Fruit fly (Drosophila melanogaster) whole organism, embryonic: Measurements from ENCODE around the gene CG34001.

Experiments
- Bteb2 ChIP-seq: fragments of 200-800 bp; sonication (Bioruptor generic); optimal IDR thresholded peaks from 2 replicates; lab custom pipeline; 2016; ENCODE audit warnings: missing biosample characterization, missing genetic modification characterization
- CG10431 ChIP-seq: fragments of 200-800 bp; sonication (Bioruptor generic); optimal IDR thresholded peaks from 3 replicates; lab custom pipeline; 2018; ENCODE audit warnings: missing biosample characterization, mild to moderate bottlenecking, missing genetic modification characterization
- CG10979 ChIP-seq: fragments of 200-800 bp; sonication (Bioruptor generic); optimal IDR thresholded peaks from 2 replicates; lab custom pipeline; 2018; ENCODE audit warnings: missing biosample characterization, mild to moderate bottlenecking, missing genetic modification characterization, moderate library complexity
- CG11093 ChIP-seq: fragments of 200-800 bp; sonication (Bioruptor generic); IDR thresholded peaks from 3 replicates; pipeline ENCODE4 v1.3.6; 2022; ENCODE audit warnings: missing biosample characterization, missing genetic modification characterization
- CG11560 ChIP-seq: fragments of 200-800 bp; sonication (Bioruptor generic); IDR thresholded peaks from 3 replicates; pipeline ENCODE4 v1.3.6; 2022; ENCODE audit warnings: missing biosample characterization, missing genetic modification characterization
- CG11695 ChIP-seq: fragments of 200-800 bp; sonication (Bioruptor generic); IDR thresholded peaks from 3 replicates; pipeline ENCODE4 v1.3.6; 2022; ENCODE audit warnings: missing biosample characterization, missing genetic modification characterization
- CG12104 ChIP-seq: fragments of 200-800 bp; sonication (Bioruptor generic); optimal IDR thresholded peaks from 3 replicates; lab custom pipeline; 2016; ENCODE audit warnings: missing biosample characterization, missing genetic modification characterization
- CG14965 ChIP-seq: fragments of 200-800 bp; sonication (Bioruptor generic); optimal IDR thresholded peaks from 2 replicates; lab custom pipeline; 2016; ENCODE audit warnings: missing biosample characterization, missing genetic modification characterization, borderline replicate concordance
- CG1602 ChIP-seq: fragments of 200-800 bp; sonication (Bioruptor generic); optimal IDR thresholded peaks from 3 replicates; lab custom pipeline; 2016; ENCODE audit warnings: missing biosample characterization, missing genetic modification characterization
- CG1603 ChIP-seq: fragments of 200-800 bp; sonication (Bioruptor generic); optimal IDR thresholded peaks from 2 replicates; lab custom pipeline; 2019; ENCODE audit warnings: missing biosample characterization, mild to moderate bottlenecking, missing genetic modification characterization, moderate library complexity
- CG16863 ChIP-seq: fragments of 200-800 bp; sonication (Bioruptor generic); optimal IDR thresholded peaks from 3 replicates; lab custom pipeline; 2016; ENCODE audit warnings: missing biosample characterization, missing genetic modification characterization
- CG2199 ChIP-seq: fragments of 200-800 bp; sonication (Bioruptor generic); IDR thresholded peaks from 3 replicates; pipeline ENCODE4 v1.3.6; 2022; ENCODE audit warnings: missing biosample characterization, missing genetic modification characterization
- CG2712 ChIP-seq: fragments of 200-800 bp; optimal IDR thresholded peaks from 3 replicates; lab custom pipeline; 2019; ENCODE audit warnings: missing biosample characterization, mild to moderate bottlenecking, missing genetic modification characterization, moderate library complexity
- CG31365 ChIP-seq: fragments of 200-800 bp; sonication (Bioruptor generic); optimal IDR thresholded peaks from 2 replicates; lab custom pipeline; 2018; ENCODE audit warnings: missing biosample characterization, mild to moderate bottlenecking, missing genetic modification characterization
- CG33557 ChIP-seq: fragments of 200-800 bp; sonication (Bioruptor generic); optimal IDR thresholded peaks from 2 replicates; lab custom pipeline; 2019; ENCODE audit warnings: missing biosample characterization, mild to moderate bottlenecking, missing genetic modification characterization, moderate library complexity
- CG43689 ChIP-seq: fragments of 200-800 bp; sonication (Bioruptor generic); IDR thresholded peaks from 2 replicates; pipeline ENCODE4 v1.3.6; 2022; ENCODE audit warnings: missing biosample characterization, missing genetic modification characterization
- CG4707 ChIP-seq: fragments of 200-800 bp; sonication (Bioruptor generic); optimal IDR thresholded peaks from 2 replicates; lab custom pipeline; 2018; ENCODE audit warnings: missing biosample characterization, mild to moderate bottlenecking, missing genetic modification characterization, moderate library complexity
- CG7786 ChIP-seq: fragments of 200-800 bp; sonication (Bioruptor generic); optimal IDR thresholded peaks from 2 replicates; lab custom pipeline; 2016; ENCODE audit warnings: missing biosample characterization, missing genetic modification characterization
- CG9797 ChIP-seq: fragments of 200-800 bp; sonication (Bioruptor generic); optimal IDR thresholded peaks from 3 replicates; lab custom pipeline; 2018; ENCODE audit warnings: missing biosample characterization, mild to moderate bottlenecking, missing genetic modification characterization
- Doc3 ChIP-seq: fragments of 200-800 bp; sonication (Bioruptor generic); IDR thresholded peaks from 3 replicates; pipeline ENCODE4 v1.3.6; 2022; ENCODE audit warnings: missing biosample characterization, missing genetic modification characterization; ENCODE audit not compliant: partially characterized antibody
- Ets65A ChIP-seq: fragments of 200-800 bp; sonication (Bioruptor generic); peaks from one replicate; lab custom pipeline; 2016; ENCODE audit warnings: missing biosample characterization, missing genetic modification characterization
- Lhr ChIP-seq: fragments of 200-800 bp; sonication (Bioruptor generic); optimal IDR thresholded peaks from 3 replicates; lab custom pipeline; 2017; ENCODE audit warnings: mild to moderate bottlenecking, missing biosample characterization, missing genetic modification reagents, missing genetic modification characterization
- MBD-R2 ChIP-seq: fragments of 200-800 bp; sonication (Bioruptor generic); IDR thresholded peaks from 2 replicates; pipeline ENCODE4 v1.3.6; 2022; ENCODE audit warnings: missing biosample characterization, missing genetic modification characterization
- Neu2 ChIP-seq: fragments of 200-800 bp; sonication (Bioruptor generic); optimal IDR thresholded peaks from 3 replicates; lab custom pipeline; 2016; ENCODE audit warnings: missing biosample characterization, missing genetic modification characterization, borderline replicate concordance
- Nf-YA ChIP-seq: fragments of 200-800 bp; sonication (Bioruptor generic); IDR thresholded peaks from 2 replicates; pipeline ENCODE4 v1.3.6; 2022; ENCODE audit warnings: missing biosample characterization, missing genetic modification characterization
- Oaz ChIP-seq: fragments of 200-800 bp; sonication (Bioruptor generic); IDR thresholded peaks from 2 replicates; pipeline ENCODE4 v1.3.6; 2022; ENCODE audit warnings: missing biosample characterization, missing genetic modification characterization
- ato ChIP-seq: fragments of 200-800 bp; sonication (Bioruptor generic); IDR thresholded peaks from 2 replicates; pipeline ENCODE4 v1.3.6; 2022; ENCODE audit warnings: missing biosample characterization, missing genetic modification characterization; ENCODE audit not compliant: partially characterized antibody
- cwo ChIP-seq: fragments of 200-800 bp; sonication (Bioruptor generic); optimal IDR thresholded peaks from 3 replicates; lab custom pipeline; 2017; ENCODE audit warnings: missing biosample characterization, missing genetic modification characterization, mild to moderate bottlenecking, moderate library complexity, missing genetic modification reagents
- dmrt11E ChIP-seq: fragments of 200-800 bp; sonication (Bioruptor generic); optimal IDR thresholded peaks from 3 replicates; lab custom pipeline; 2018; ENCODE audit warnings: missing biosample characterization, mild to moderate bottlenecking, missing genetic modification characterization, moderate library complexity
- gcm ChIP-seq: fragments of 200-800 bp; sonication (Bioruptor generic); optimal IDR thresholded peaks from 2 replicates; lab custom pipeline; 2019; ENCODE audit warnings: missing biosample characterization, mild to moderate bottlenecking, missing genetic modification characterization, moderate library complexity
- grau ChIP-seq: fragments of 200-800 bp; optimal IDR thresholded peaks from 3 replicates; lab custom pipeline; 2019; ENCODE audit warnings: missing biosample characterization, mild to moderate bottlenecking, missing genetic modification characterization, moderate library complexity
- oc ChIP-seq: fragments of 200-800 bp; sonication (Bioruptor generic); optimal IDR thresholded peaks from 2 replicates; lab custom pipeline; 2018; ENCODE audit warnings: missing biosample characterization, mild to moderate bottlenecking, missing genetic modification characterization, moderate library complexity
- pb ChIP-seq: fragments of 200-800 bp; sonication (Bioruptor generic); optimal IDR thresholded peaks from 3 replicates; lab custom pipeline; 2016; ENCODE audit warnings: missing biosample characterization, missing genetic modification characterization
- pros ChIP-seq: fragments of 200-800 bp; sonication (Bioruptor generic); optimal IDR thresholded peaks from 3 replicates; lab custom pipeline; 2019; ENCODE audit warnings: missing biosample characterization, mild to moderate bottlenecking, missing genetic modification characterization, moderate library complexity
- ro ChIP-seq: fragments of 200-800 bp; sonication (Bioruptor generic); IDR thresholded peaks from 2 replicates; pipeline ENCODE4 v1.3.6; 2022; ENCODE audit warnings: missing biosample characterization, missing genetic modification characterization
- row ChIP-seq: fragments of 200-800 bp; sonication (Bioruptor generic); IDR thresholded peaks from 3 replicates; pipeline ENCODE4 v1.3.6; 2022; ENCODE audit warnings: missing biosample characterization, missing genetic modification characterization
- sens ChIP-seq: fragments of 200-800 bp; sonication (Bioruptor generic); peaks from one replicate; lab custom pipeline; 2016; ENCODE audit warnings: missing biosample characterization, missing genetic modification characterization
- slou ChIP-seq: fragments of 200-800 bp; sonication (Bioruptor generic); optimal IDR thresholded peaks from 3 replicates; lab custom pipeline; 2016; ENCODE audit warnings: missing biosample characterization, missing genetic modification characterization
- so ChIP-seq: fragments of 200-800 bp; sonication (Bioruptor generic); IDR thresholded peaks from 3 replicates; pipeline ENCODE4 v1.3.6; 2022; ENCODE audit warnings: missing biosample characterization, missing genetic modification characterization
- sr ChIP-seq: fragments of 200-800 bp; sonication (Bioruptor generic); IDR thresholded peaks from 3 replicates; pipeline ENCODE4 v1.3.6; 2022; ENCODE audit warnings: missing biosample characterization, missing genetic modification characterization
- unpg ChIP-seq: fragments of 200-800 bp; sonication (Bioruptor generic); optimal IDR thresholded peaks from 3 replicates; lab custom pipeline; 2018; ENCODE audit warnings: missing biosample characterization, mild to moderate bottlenecking, missing genetic modification characterization, moderate library complexity
- zen ChIP-seq: fragments of 200-800 bp; sonication (Bioruptor generic); optimal IDR thresholded peaks from 3 replicates; lab custom pipeline; 2018; ENCODE audit warnings: missing biosample characterization, mild to moderate bottlenecking, missing genetic modification characterization, moderate library complexity
- zfh1 ChIP-seq: fragments of 200-800 bp; sonication (Bioruptor generic); IDR thresholded peaks from 3 replicates; pipeline ENCODE4 v1.3.6; 2022; ENCODE audit warnings: missing biosample characterization, missing genetic modification characterization

CG34001 gene

dm6 chr3L:10648431-10648830 lies 17.6 kb downstream of the CG34001 start (continued):
- no peak for TF ChIP-seq oc (tag; lab: Kevin White, UChicago)
- peak; percentile 3 for TF ChIP-seq grau (tag; lab: Kevin White, UChicago)
- no peak for TF ChIP-seq slou (GFP tag; lab: Kevin White, UChicago)
- TF ChIP-seq CG10979 (tag; lab: Kevin White, UChicago) = peak; percentile 9
- TF ChIP-seq Ets65A = peak; percentile 87
- TF ChIP-seq zfh1 (GFP tag; lab: Robert Waterston, UW) = 0 out of 3 replicates have a peak, but pooled peaks have one; percentile 45
- no peak for TF ChIP-seq gcm
- TF ChIP-seq CG11093 (GFP tag; lab: Robert Waterston, UW) = 0 out of 3 replicates have a peak, but pooled peaks have one; percentile 13
- TF ChIP-seq unpg = peak; percentile 17
- peak; percentile 13 for TF ChIP-seq CG1603 (tag; lab: Kevin White, UChicago)
- TF ChIP-seq CG31365 (tag; lab: Kevin White, UChicago) = no peak
- TF ChIP-seq row (GFP tag; lab: Robert Waterston, UW) = no peak
- TF ChIP-seq MBD-R2 (GFP tag; lab: Robert Waterston, UW) = no peak
- TF ChIP-seq Doc3 (GFP tag; lab: Robert Waterston, UW) = no peak
- TF ChIP-seq Lhr (GFP tag; lab: Kevin White, UChicago) = no peak
- no peak for TF ChIP-seq CG11560 (tag; lab: Robert Waterston, UW)
- TF ChIP-seq CG12104 (GFP tag; lab: Kevin White, UChicago) = no peak
- TF ChIP-seq sens = peak; percentile 77
- no peak for TF ChIP-seq so (GFP tag; lab: Robert Waterston, UW)
- peak; percentile 31 for TF ChIP-seq dmrt11E
- TF ChIP-seq Nf-YA (GFP tag; lab: Robert Waterston, UW) = 0 out of 2 replicates have a peak, but pooled peaks have one; percentile 24
- no peak for TF ChIP-seq ato
- peak; percentile 12 for TF ChIP-seq CG2712 (tag; lab: Kevin White, UChicago)

- no peak for TF ChIP-seq pros (GFP tag; lab: Kevin White, UChicago)
- peak; percentile 52; the same call in 1 of the 3 replicates for TF ChIP-seq sr
- TF ChIP-seq CG2199 (GFP tag; lab: Robert Waterston, UW) = 0 out of 3 replicates have a peak, but pooled peaks have one; percentile 28
- no peak for TF ChIP-seq CG43689 (GFP tag; lab: Robert Waterston, UW)
These were observed 20.4 kb downstream of the CG34001 start for dm6 chr3L:10651271-10651670.

- TF ChIP-seq CG10431 (GFP tag; lab: Kevin White, UChicago) (no peak), CG4707 (no peak), ro (GFP tag; lab: Robert Waterston, UW) (no peak), CG16863 (GFP tag; lab: Kevin White, UChicago) (no peak), Neu2 (no peak), cwo (GFP tag; lab: Kevin White, UChicago) (no peak), CG33557 (GFP tag; lab: Kevin White, UChicago) (no peak), Bteb2 (GFP tag; lab: Kevin White, UChicago) (no peak), pb (GFP tag; lab: Kevin White, UChicago) (no peak), CG7786 (GFP tag; lab: Kevin White, UChicago) (no peak), zen (tag; lab: Kevin White, UChicago) (no peak), CG9797 (GFP tag; lab: Kevin White, UChicago) (no peak), Oaz (no peak), row (GFP tag; lab: Robert Waterston, UW) (no peak), CG31365 (tag; lab: Kevin White, UChicago) (no peak), CG14965 (no peak), CG11695 (GFP tag; lab: Robert Waterston, UW) (no peak), CG1602 (GFP tag; lab: Kevin White, UChicago) (no peak)
These were observed 21.6 kb downstream of the CG34001 start for dm6 chr3L:10652487-10652886.
